Worm (Caenorhabditis elegans) whole organism, young adult: ENCODE measurements around the gene nhr-16.
A peak's percentile ranks its signal among the peaks of the same experiment; 100 is the strongest.

Experiments used
- B0019.2 ChIP-seq: fragments of 200-800 bp; sonication (Bioruptor generic); conservative IDR thresholded peaks from 2 replicates; pipeline ENCODE4 v1.3.6; 2022; ENCODE audit warnings: missing genetic modification reagents, missing genetic modification characterization, missing compliant biosample characterization
- B0261.1 ChIP-seq: sonication (generic microtip); optimal IDR thresholded peaks from 2 replicates; lab custom pipeline; 2016; ENCODE audit warnings: mild to moderate bottlenecking, missing genetic modification characterization, moderate library complexity, missing compliant biosample characterization
- F22D6.2 ChIP-seq: sonication (generic microtip); optimal IDR thresholded peaks from 2 replicates; lab custom pipeline; 2016; ENCODE audit warnings: mild to moderate bottlenecking, missing genetic modification characterization, missing compliant biosample characterization
- F37B4.10 ChIP-seq: fragments of 200-800 bp; sonication (Bioruptor generic); IDR thresholded peaks from 2 replicates; pipeline ENCODE4 v1.3.6; 2022; ENCODE audit warnings: missing genetic modification characterization, missing compliant biosample characterization
- F57C9.4 ChIP-seq: sonication (generic microtip); optimal IDR thresholded peaks from 2 replicates; lab custom pipeline; 2017; ENCODE audit warnings: mild to moderate bottlenecking, missing genetic modification characterization, missing compliant biosample characterization
- T07F8.4 ChIP-seq: sonication (generic microtip); optimal IDR thresholded peaks from 2 replicates; lab custom pipeline; 2016; ENCODE audit warnings: mild to moderate bottlenecking, missing genetic modification characterization, moderate library complexity, missing compliant biosample characterization
- Y79H2A.3 ChIP-seq: fragments of 200-800 bp; sonication (Bioruptor generic); conservative IDR thresholded peaks from 2 replicates; pipeline ENCODE4 v1.3.6; 2022; ENCODE audit warnings: missing genetic modification reagents, missing genetic modification characterization, missing compliant biosample characterization
- ama-1 ChIP-seq, 3 experiments: fragments of 150-350 bp in 1 of 3; sonication (generic microtip) in 2 of 3; optimal IDR thresholded peaks; 2 replicates each; lab custom pipeline; 2014 to 2018; ENCODE audit warnings: missing biosample characterization in 2 of 3, missing genetic modification characterization in 2 of 3, missing genetic modification reagents in 2 of 3
- athp-1 ChIP-seq: sonication (generic microtip); optimal IDR thresholded peaks from 2 replicates; lab custom pipeline; 2017; ENCODE audit warnings: mild to moderate bottlenecking, missing genetic modification characterization, missing compliant biosample characterization
- attf-5 ChIP-seq: fragments of 200-800 bp; sonication (Bioruptor generic); optimal IDR thresholded peaks from 2 replicates; lab custom pipeline; 2018; ENCODE audit warnings: mild to moderate bottlenecking, missing genetic modification characterization, missing compliant biosample characterization
- ccch-3 ChIP-seq: fragments of 200-800 bp; sonication (Bioruptor generic); optimal IDR thresholded peaks from 2 replicates; lab custom pipeline; 2018; ENCODE audit warnings: mild to moderate bottlenecking, missing genetic modification characterization, missing compliant biosample characterization
- cebp-1 ChIP-seq, 2 experiments: fragments of 200-800 bp in 1 of 2; sonication (Bioruptor generic) in 1 of 2; sonication (generic microtip) in 1 of 2; IDR thresholded peaks in 1 of 2; optimal IDR thresholded peaks in 1 of 2; 2 replicates each; pipeline versions ENCODE4 v1.3.6 to Lab custom; 2017 to 2022; ENCODE audit warnings: missing compliant biosample characterization in 2 of 2, missing genetic modification characterization in 2 of 2, mild to moderate bottlenecking in 1 of 2, missing genetic modification reagents in 1 of 2, moderate library complexity in 1 of 2
- ceh-27 ChIP-seq: fragments of 200-800 bp; sonication (Bioruptor generic); optimal IDR thresholded peaks from 2 replicates; lab custom pipeline; 2018; ENCODE audit warnings: mild to moderate bottlenecking, missing genetic modification characterization, moderate library complexity, missing compliant biosample characterization
- ceh-79 ChIP-seq: sonication (generic microtip); optimal IDR thresholded peaks from 2 replicates; lab custom pipeline; 2017; ENCODE audit warnings: mild to moderate bottlenecking, missing genetic modification characterization, missing compliant biosample characterization
- ceh-91 ChIP-seq: fragments of 200-800 bp; sonication (Bioruptor generic); IDR thresholded peaks from 2 replicates; pipeline ENCODE4 v1.3.6; 2022; ENCODE audit warnings: missing genetic modification reagents, missing genetic modification characterization, missing compliant biosample characterization
- die-1 ChIP-seq: sonication (generic microtip); optimal IDR thresholded peaks from 2 replicates; lab custom pipeline; 2016; ENCODE audit warnings: missing genotype, mild to moderate bottlenecking, missing genetic modification characterization, missing compliant biosample characterization
- dox-1 ChIP-seq: fragments of 200-800 bp; sonication (Bioruptor generic); IDR thresholded peaks from 2 replicates; pipeline ENCODE4 v1.3.6; 2022; ENCODE audit warnings: missing genetic modification reagents, missing genetic modification characterization, missing compliant biosample characterization
- dpff-1 ChIP-seq: sonication (generic microtip); optimal IDR thresholded peaks from 2 replicates; lab custom pipeline; 2017; ENCODE audit warnings: mild to moderate bottlenecking, missing genetic modification characterization, missing compliant biosample characterization
- dpl-1 ChIP-seq: fragments of 150-350 bp; optimal IDR thresholded peaks from 2 replicates; lab custom pipeline; 2014; ENCODE audit warnings: missing biosample characterization, missing genetic modification reagents, missing genetic modification characterization
- egl-18 ChIP-seq: fragments of 200-800 bp; sonication (Bioruptor generic); IDR thresholded peaks from 2 replicates; pipeline ENCODE4 v1.3.6; 2022; ENCODE audit warnings: missing genetic modification reagents, missing genetic modification characterization, missing compliant biosample characterization
- ets-4 ChIP-seq: fragments of 200-800 bp; sonication (Bioruptor generic); optimal IDR thresholded peaks from 2 replicates; lab custom pipeline; 2018; ENCODE audit warnings: mild to moderate bottlenecking, missing genetic modification characterization, missing compliant biosample characterization
- gei-17 ChIP-seq: fragments of 200-800 bp; sonication (Bioruptor generic); optimal IDR thresholded peaks from 2 replicates; lab custom pipeline; 2018; ENCODE audit warnings: mild to moderate bottlenecking, missing genetic modification characterization, missing compliant biosample characterization
- hlh-12 ChIP-seq: sonication (generic microtip); optimal IDR thresholded peaks from 2 replicates; lab custom pipeline; 2016; ENCODE audit warnings: missing genetic modification characterization, missing compliant biosample characterization
- hmg-1.2 ChIP-seq: fragments of 200-800 bp; sonication (Bioruptor generic); IDR thresholded peaks from 2 replicates; pipeline ENCODE4 v1.3.6; 2022; ENCODE audit warnings: missing genetic modification reagents, missing genetic modification characterization, missing compliant biosample characterization
- hsf-1 ChIP-seq: fragments of 200-800 bp; sonication (Bioruptor generic); IDR thresholded peaks from 2 replicates; pipeline ENCODE4 v1.3.6; 2022; ENCODE audit warnings: missing genetic modification reagents, missing genetic modification characterization, missing compliant biosample characterization
- lag-1 ChIP-seq: fragments of 200-800 bp; sonication (Bioruptor generic); IDR thresholded peaks from 2 replicates; pipeline ENCODE4 v1.3.6; 2022; ENCODE audit warnings: missing genetic modification reagents, missing genetic modification characterization, missing compliant biosample characterization
- let-526 ChIP-seq: fragments of 200-800 bp; sonication (Bioruptor generic); IDR thresholded peaks from 2 replicates; pipeline ENCODE4 v1.3.6; 2022; ENCODE audit warnings: missing genetic modification reagents, missing genetic modification characterization, missing compliant biosample characterization
- let-607 ChIP-seq, 2 experiments: fragments of 200-800 bp in 1 of 2; sonication (Bioruptor generic) in 1 of 2; sonication (generic microtip) in 1 of 2; optimal IDR thresholded peaks; 2 replicates each; lab custom pipeline; 2016 to 2018; ENCODE audit warnings: mild to moderate bottlenecking in 2 of 2, missing compliant biosample characterization in 2 of 2, missing genetic modification characterization in 2 of 2, moderate library complexity in 2 of 2, missing genotype in 1 of 2
- lin-54 ChIP-seq: fragments of 200-800 bp; sonication (Bioruptor generic); optimal IDR thresholded peaks from 2 replicates; lab custom pipeline; 2018; ENCODE audit warnings: mild to moderate bottlenecking, missing genetic modification characterization, missing compliant biosample characterization
- mxl-1 ChIP-seq: sonication (generic microtip); optimal IDR thresholded peaks from 2 replicates; lab custom pipeline; 2016; ENCODE audit warnings: missing genetic modification characterization, missing compliant biosample characterization
- nfyb-1 ChIP-seq: fragments of 200-800 bp; sonication (Bioruptor generic); IDR thresholded peaks from 2 replicates; pipeline ENCODE4 v1.3.6; 2022; ENCODE audit warnings: missing genetic modification reagents, missing genetic modification characterization, missing compliant biosample characterization
- nhr-80 ChIP-seq: sonication (generic microtip); optimal IDR thresholded peaks from 2 replicates; lab custom pipeline; 2016; ENCODE audit warnings: missing genetic modification characterization, missing compliant biosample characterization
- nhr-90 ChIP-seq: sonication (generic microtip); optimal IDR thresholded peaks from 2 replicates; lab custom pipeline; 2016; ENCODE audit warnings: missing genotype, mild to moderate bottlenecking, missing genetic modification characterization, missing compliant biosample characterization
- pbrm-1 ChIP-seq: fragments of 200-800 bp; sonication (Bioruptor generic); IDR thresholded peaks from 2 replicates; pipeline ENCODE4 v1.3.6; 2022; ENCODE audit warnings: missing genetic modification reagents, missing genetic modification characterization, missing compliant biosample characterization
- pha-4 ChIP-seq: fragments of 150-350 bp; sonication (generic microtip); optimal IDR thresholded peaks from 2 replicates; lab custom pipeline; 2014; ENCODE audit warnings: missing biosample characterization, missing genetic modification reagents, missing genetic modification characterization
- sea-2 ChIP-seq: fragments of 200-800 bp; sonication (Bioruptor generic); IDR thresholded peaks from 2 replicates; pipeline ENCODE4 v1.3.6; 2022; ENCODE audit warnings: missing genetic modification characterization, missing compliant biosample characterization
- snpc-4 ChIP-seq, 5 experiments: fragments of 150-350 bp in 1 of 5; sonication (generic microtip) in 4 of 5; optimal IDR thresholded peaks; 2 replicates each; lab custom pipeline; 2014 to 2018; ENCODE audit warnings: missing genetic modification characterization in 5 of 5, missing biosample characterization in 3 of 5, antibody characterized with exemption in 2 of 5, mild to moderate bottlenecking in 2 of 5, missing compliant biosample characterization in 2 of 5, missing genotype in 2 of 5, moderate library complexity in 2 of 5, missing genetic modification reagents in 1 of 5
- tbp1 ChIP-seq: fragments of 200-800 bp; sonication (Bioruptor generic); optimal IDR thresholded peaks from 2 replicates; lab custom pipeline; 2018; ENCODE audit warnings: mild to moderate bottlenecking, missing genetic modification characterization, missing compliant biosample characterization
- tbx-9 ChIP-seq: sonication (generic microtip); optimal IDR thresholded peaks from 2 replicates; lab custom pipeline; 2016; ENCODE audit warnings: borderline replicate concordance, missing genetic modification characterization, inconsistent platforms, missing compliant biosample characterization
- xnd-1 ChIP-seq: sonication (generic microtip); optimal IDR thresholded peaks from 2 replicates; lab custom pipeline; 2016; ENCODE audit warnings: missing genotype, missing genetic modification reagents, missing genetic modification characterization, missing compliant biosample characterization
- zim-3 ChIP-seq: sonication (generic microtip); optimal IDR thresholded peaks from 2 replicates; lab custom pipeline; 2017; ENCODE audit warnings: mild to moderate bottlenecking, missing genetic modification characterization, moderate library complexity, missing compliant biosample characterization
- ztf-18 ChIP-seq: sonication (generic microtip); optimal IDR thresholded peaks from 2 replicates; lab custom pipeline; 2016; ENCODE audit warnings: missing genotype, mild to moderate bottlenecking, missing genetic modification characterization, missing compliant biosample characterization

The nhr-16 gene

DNA sequence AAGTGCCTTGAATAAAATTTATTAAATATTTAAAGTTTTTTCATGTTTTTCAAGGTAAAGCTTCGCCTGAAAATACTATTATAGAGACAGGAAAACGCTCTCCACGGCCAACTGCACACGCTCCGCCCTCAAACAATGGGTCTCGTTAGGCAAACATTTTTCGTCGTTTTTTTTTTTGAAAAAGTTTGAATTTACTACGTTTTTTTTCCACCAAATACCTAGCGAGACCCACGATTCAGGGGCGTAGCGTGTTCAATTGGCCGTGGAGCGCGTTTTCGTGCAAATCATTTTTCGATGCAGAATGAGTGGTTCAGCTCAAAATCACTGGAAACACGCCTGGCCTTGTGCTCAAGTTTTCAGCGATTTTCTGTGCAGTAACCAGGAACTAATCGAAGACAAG lies 29.3 kb downstream of the nhr-16 start, which contains the start of gene W06B4.2 (continued):
- TF ChIP-seq snpc-4 (GFP tag; optimal IDR thresholded peaks at IDR 0.05; lab: Kevin White, UChicago), result no peak
- TF ChIP-seq snpc-4 (tag; optimal IDR thresholded peaks at IDR 0.05; lab: Kevin White, UChicago), result no peak
- TF ChIP-seq athp-1 (tag; lab: Kevin White, UChicago), result no peak
- no peak for TF ChIP-seq let-526 (GFP tag; lab: Robert Waterston, UW)

- no peak for TF ChIP-seq F22D6.2 (tag; lab: Kevin White, UChicago)
- no peak for TF ChIP-seq nfyb-1
- TF ChIP-seq pha-4 (tag; lab: Kevin White, UChicago), result no peak
- TF ChIP-seq ceh-79, result no peak
- TF ChIP-seq hmg-1.2 (GFP tag; lab: Robert Waterston, UW), result peak; percentile 38; the same call in 1 of the 2 replicates
- TF ChIP-seq ceh-27 (GFP tag; lab: Kevin White, UChicago), result no peak
- no peak for TF ChIP-seq dpff-1 (tag; lab: Kevin White, UChicago)
- TF ChIP-seq dox-1 (GFP tag; lab: Robert Waterston, UW), result peak; percentile 22; the same call in 1 of the 2 replicates
- peak; percentile 4 for TF ChIP-seq attf-5
- no peak for TF ChIP-seq cebp-1 (GFP tag; IDR thresholded peaks at IDR 0.05; lab: Robert Waterston, UW)
- TF ChIP-seq cebp-1 (tag; optimal IDR thresholded peaks at IDR 0.05; lab: Kevin White, UChicago), result peak; percentile 19
- TF ChIP-seq hlh-12, result no peak
- TF ChIP-seq zim-3 (tag; lab: Kevin White, UChicago), result no peak
- no peak for TF ChIP-seq egl-18 (GFP tag; lab: Robert Waterston, UW)
- TF ChIP-seq nhr-80, result peak; percentile 77
- no peak for TF ChIP-seq dpl-1 (GFP tag; lab: Kevin White, UChicago)
- no peak for TF ChIP-seq xnd-1
- TF ChIP-seq, all 124 proteins: peak for 5
These were observed 30.4 kb downstream of the nhr-16 start for ce11 chrII:4468897-4469459.

DNA sequence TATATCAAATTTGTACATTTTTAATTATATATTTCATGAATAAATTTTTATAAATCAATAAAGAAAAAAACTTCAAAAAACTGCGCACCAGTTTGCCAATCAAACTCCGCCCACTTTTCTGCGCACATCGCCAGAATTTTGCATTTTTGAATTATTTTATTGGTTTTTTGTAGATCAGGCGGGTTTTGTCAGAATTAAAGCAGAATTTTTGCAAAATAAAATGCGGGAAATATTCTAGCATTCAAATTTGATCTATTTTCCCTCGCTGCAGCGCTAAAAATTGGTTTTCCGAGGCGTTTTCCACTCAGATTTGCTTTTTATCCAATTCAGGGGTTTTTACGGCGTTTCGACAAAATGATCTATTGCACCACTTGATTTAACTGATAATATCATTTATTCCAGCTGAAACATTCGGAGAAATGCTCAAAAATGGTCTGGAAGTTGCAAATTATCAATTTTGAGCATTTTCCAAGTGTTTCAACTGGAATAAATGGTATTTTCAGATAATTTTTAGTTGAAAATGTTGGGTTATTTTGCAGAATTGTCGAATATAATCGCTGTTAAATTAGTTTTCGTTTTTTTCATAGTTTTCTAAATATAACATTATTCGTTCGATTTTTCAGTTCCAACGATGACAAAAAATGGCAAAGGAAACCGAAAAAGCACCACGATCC lies 32.5 kb downstream of the nhr-16 start, which contains the start of gene W06B4.1:
TSS of gene W06B4.1 (plus strand) at position 624 of the 674 bp plus-strand sequence.
- TF ChIP-seq snpc-4 (GFP tag; optimal IDR thresholded peaks at IDR 0.05; lab: Kevin White, UChicago), result peak; percentile 3
- TF ChIP-seq snpc-4 (tag; optimal IDR thresholded peaks at IDR 0.05; lab: Kevin White, UChicago), result no peak
- TF ChIP-seq dpff-1 (tag; lab: Kevin White, UChicago), result no peak
- no peak for TF ChIP-seq hlh-12
- no peak for TF ChIP-seq T07F8.4 (tag; lab: Kevin White, UChicago)
- TF ChIP-seq ceh-79, result no peak
- TF ChIP-seq mxl-1, result no peak
- no peak for TF ChIP-seq ama-1 (optimal IDR thresholded peaks at IDR 0.05; lab: Kevin White, UChicago)
- TF ChIP-seq ama-1 (GFP tag; optimal IDR thresholded peaks at IDR 0.05; lab: Kevin White, UChicago), result no peak
- TF ChIP-seq ets-4 (GFP tag; lab: Kevin White, UChicago), result no peak
- peak; percentile 83 for TF ChIP-seq xnd-1
- no peak for TF ChIP-seq die-1
- no peak for TF ChIP-seq F37B4.10 (GFP tag; lab: Robert Waterston, UW)
- no peak for TF ChIP-seq sea-2 (GFP tag; lab: Robert Waterston, UW)
- TF ChIP-seq let-526 (GFP tag; lab: Robert Waterston, UW), result no peak
- no peak for TF ChIP-seq Y79H2A.3 (GFP tag; lab: Robert Waterston, UW)
- TF ChIP-seq hsf-1 (GFP tag; lab: Robert Waterston, UW), result peak; percentile 70
- peak; percentile 74 for TF ChIP-seq dox-1 (GFP tag; lab: Robert Waterston, UW)
- no peak for TF ChIP-seq gei-17 (GFP tag; lab: Kevin White, UChicago)
- no peak for TF ChIP-seq B0261.1 (tag; lab: Kevin White, UChicago)
- peak; percentile 24 for TF ChIP-seq tbp1 (GFP tag; lab: Kevin White, UChicago)
- TF ChIP-seq ceh-91 (GFP tag; lab: Robert Waterston, UW), result peak; percentile 92
- TF ChIP-seq tbx-9 (tag; lab: Kevin White, UChicago), result no peak
- no peak for TF ChIP-seq nhr-80
- no peak for TF ChIP-seq pbrm-1 (GFP tag; lab: Robert Waterston, UW)
- no peak for TF ChIP-seq let-607 (tag; optimal IDR thresholded peaks at IDR 0.05; lab: Kevin White, UChicago)
- no peak for TF ChIP-seq F57C9.4
- no peak for TF ChIP-seq B0019.2 (GFP tag; lab: Robert Waterston, UW)
- no peak for TF ChIP-seq nhr-90 (tag; lab: Kevin White, UChicago)
- no peak for TF ChIP-seq ztf-18 (tag; lab: Kevin White, UChicago)
- no peak for TF ChIP-seq ccch-3 (GFP tag; lab: Kevin White, UChicago)
- peak; percentile 86 for TF ChIP-seq lin-54 (GFP tag; lab: Kevin White, UChicago)
- no peak for TF ChIP-seq lag-1 (GFP tag; lab: Robert Waterston, UW)
